Fruit fly (Drosophila melanogaster) whole organism, adult: Measurements from ENCODE around the gene CG9609.

ENCODE experiments used
- CG11617 ChIP-seq: fragments of 200-800 bp; sonication (Bioruptor generic); optimal IDR thresholded peaks from 2 replicates; lab custom pipeline; 2017; ENCODE audit warnings: mild to moderate bottlenecking, missing biosample characterization, missing genetic modification reagents, missing genetic modification characterization
- CG12768 ChIP-seq: fragments of 200-800 bp; sonication (Bioruptor generic); optimal IDR thresholded peaks from 2 replicates; lab custom pipeline; 2017; ENCODE audit warnings: missing biosample characterization, missing genetic modification characterization, mild to moderate bottlenecking, moderate library complexity, missing genetic modification reagents
- CG14711 ChIP-seq: fragments of 200-800 bp; sonication (Bioruptor generic); optimal IDR thresholded peaks from 2 replicates; lab custom pipeline; 2018; ENCODE audit warnings: missing biosample characterization, mild to moderate bottlenecking, missing genetic modification characterization, moderate library complexity
- CG1620 ChIP-seq: fragments of 200-800 bp; sonication (Bioruptor generic); optimal IDR thresholded peaks from 2 replicates; lab custom pipeline; 2016; ENCODE audit warnings: missing biosample characterization, missing genetic modification characterization
- CG33017 ChIP-seq: fragments of 200-800 bp; sonication (Bioruptor generic); optimal IDR thresholded peaks from 2 replicates; lab custom pipeline; 2018; ENCODE audit warnings: missing biosample characterization, mild to moderate bottlenecking, missing genetic modification characterization, moderate library complexity
- CG5204 ChIP-seq: fragments of 200-800 bp; sonication (Bioruptor generic); optimal IDR thresholded peaks from 2 replicates; lab custom pipeline; 2016; ENCODE audit warnings: missing biosample characterization, missing genetic modification characterization
- CG7045 ChIP-seq: fragments of 200-800 bp; sonication (Bioruptor generic); optimal IDR thresholded peaks from 2 replicates; lab custom pipeline; 2017; ENCODE audit warnings: missing biosample characterization, mild to moderate bottlenecking, missing genetic modification characterization
- CG7101 ChIP-seq: fragments of 200-800 bp; sonication (Bioruptor generic); optimal IDR thresholded peaks from 2 replicates; lab custom pipeline; 2018; ENCODE audit warnings: missing biosample characterization, mild to moderate bottlenecking, missing genetic modification characterization, moderate library complexity
- Clk ChIP-seq: fragments of 200-800 bp; sonication (Bioruptor generic); optimal IDR thresholded peaks from 2 replicates; lab custom pipeline; 2017; ENCODE audit warnings: missing biosample characterization, missing genetic modification characterization
- Crg-1 ChIP-seq: fragments of 200-800 bp; sonication (Bioruptor generic); optimal IDR thresholded peaks from 2 replicates; lab custom pipeline; 2016; ENCODE audit warnings: missing biosample characterization, missing genetic modification characterization
- Hr96 ChIP-seq: fragments of 200-800 bp; sonication (Bioruptor generic); optimal IDR thresholded peaks from 2 replicates; lab custom pipeline; 2016; ENCODE audit warnings: missing biosample characterization, missing genetic modification characterization
- Mnt ChIP-seq: fragments of 200-800 bp; sonication (Bioruptor generic); optimal IDR thresholded peaks from 2 replicates; lab custom pipeline; 2016; ENCODE audit warnings: missing biosample characterization, mild to moderate bottlenecking, missing genetic modification characterization
- bab1 ChIP-seq: fragments of 200-800 bp; sonication (Bioruptor generic); optimal IDR thresholded peaks from 3 replicates; lab custom pipeline; 2019; ENCODE audit warnings: missing biosample characterization, mild to moderate bottlenecking, missing genetic modification characterization, moderate library complexity
- cic ChIP-seq: fragments of 200-800 bp; sonication (Bioruptor generic); optimal IDR thresholded peaks from 2 replicates; lab custom pipeline; 2017; ENCODE audit warnings: missing biosample characterization, mild to moderate bottlenecking, missing genetic modification characterization, moderate library complexity
- cnc ChIP-seq, 2 experiments: fragments of >200 bp; optimal IDR thresholded peaks; 2 replicates each; lab custom pipeline; 2017
- kay ChIP-seq: fragments of 200-800 bp; sonication (Bioruptor generic); peaks from one replicate; lab custom pipeline; 2016; ENCODE audit warnings: missing biosample characterization, missing genetic modification characterization, borderline replicate concordance
- ovo ChIP-seq: fragments of 200-800 bp; sonication (Bioruptor generic); optimal IDR thresholded peaks from 2 replicates; lab custom pipeline; 2016; ENCODE audit warnings: missing biosample characterization, missing genetic modification characterization
- pad ChIP-seq: fragments of 200-800 bp; sonication (Bioruptor generic); optimal IDR thresholded peaks from 3 replicates; lab custom pipeline; 2017; ENCODE audit warnings: missing biosample characterization, missing genetic modification characterization, mild to moderate bottlenecking, moderate library complexity, missing genetic modification reagents
- tj ChIP-seq: fragments of 200-800 bp; sonication (Bioruptor generic); optimal IDR thresholded peaks from 3 replicates; lab custom pipeline; 2017; ENCODE audit warnings: missing biosample characterization, mild to moderate bottlenecking, missing genetic modification characterization, moderate library complexity
- toe ChIP-seq: fragments of 200-800 bp; sonication (Bioruptor generic); optimal IDR thresholded peaks from 2 replicates; lab custom pipeline; 2016; ENCODE audit warnings: missing biosample characterization, missing genetic modification characterization

Gene CG9609

DNA sequence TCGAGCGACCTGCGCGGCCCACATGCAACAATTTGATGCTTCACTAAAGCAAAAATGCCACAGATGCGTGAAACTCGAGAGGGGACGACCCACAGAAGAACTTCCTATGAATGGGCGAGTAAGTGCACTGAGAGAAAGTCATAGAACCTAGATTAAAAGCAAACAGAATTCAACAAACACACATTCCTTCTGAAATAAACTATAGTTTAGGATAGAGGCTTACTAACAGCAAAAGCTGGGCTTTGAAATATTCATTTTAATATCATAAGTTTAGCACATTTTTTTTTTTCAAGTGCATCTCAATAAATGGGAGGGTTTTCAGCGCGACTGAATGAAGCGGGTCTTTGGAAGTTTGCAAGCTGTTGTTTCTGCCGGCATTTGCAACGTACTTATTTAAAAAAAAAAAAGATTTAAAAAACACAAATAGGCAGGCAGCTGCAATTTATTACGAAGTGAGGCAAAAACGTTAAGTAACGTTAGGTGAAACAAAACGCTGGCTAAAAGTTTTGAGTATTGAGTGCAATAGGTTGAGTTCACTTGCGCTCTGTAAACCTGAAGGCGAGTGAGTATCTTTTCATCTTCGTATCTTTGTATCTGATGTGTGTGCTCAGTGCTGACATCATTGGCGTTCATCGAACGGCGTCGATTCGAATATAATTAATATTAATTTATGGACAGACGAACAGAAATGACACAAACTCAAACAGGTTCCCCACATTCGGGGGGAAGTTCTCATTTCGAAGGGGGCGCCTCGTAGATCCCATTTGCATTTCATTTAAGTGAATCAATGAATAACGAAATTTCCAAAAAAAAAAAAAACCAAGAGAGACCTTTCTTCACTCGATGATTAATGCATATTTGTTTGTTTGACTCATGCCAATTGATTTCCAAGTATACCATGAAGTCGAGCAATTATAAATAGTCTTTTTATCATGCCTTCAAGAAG is 13.7 kb downstream of the CG9609 start:
- TF ChIP-seq Crg-1 (GFP tag; lab: Kevin White, UChicago) (no peak), CG14711 (tag; lab: Kevin White, UChicago) (peak; percentile 9)

dm6 chrX:16768770-16769169 is 18.0 kb downstream of the CG9609 start:
- TF ChIP-seq ovo: no peak
- no peak for TF ChIP-seq cic (GFP tag; lab: Kevin White, UChicago)
- no peak for TF ChIP-seq CG7045 (GFP tag; lab: Kevin White, UChicago)
- no peak for TF ChIP-seq Clk (GFP tag; lab: Kevin White, UChicago)
- TF ChIP-seq toe: no peak

dm6 chrX:16766868-16767431 is 19.9 kb downstream of the CG9609 start:
- TF ChIP-seq CG7045 (GFP tag; lab: Kevin White, UChicago): no peak
- no peak for TF ChIP-seq CG7101 (tag; lab: Kevin White, UChicago)
- TF ChIP-seq toe: no peak
- no peak for TF ChIP-seq CG1620 (GFP tag; lab: Kevin White, UChicago)
- TF ChIP-seq pad (GFP tag; lab: Kevin White, UChicago): no peak

- TF ChIP-seq pad (GFP tag; lab: Kevin White, UChicago): no peak
- TF ChIP-seq cic (GFP tag; lab: Kevin White, UChicago): no peak
- TF ChIP-seq CG5204 (GFP tag; lab: Kevin White, UChicago): no peak
- TF ChIP-seq kay: no peak
- TF ChIP-seq CG7045 (GFP tag; lab: Kevin White, UChicago): no peak
- no peak for TF ChIP-seq Mnt (GFP tag; lab: Kevin White, UChicago)
- no peak for TF ChIP-seq CG11617
- no peak for TF ChIP-seq cnc (optimal IDR thresholded peaks at IDR 0.05; lab: Kevin White, UChicago)
- TF ChIP-seq Clk (GFP tag; lab: Kevin White, UChicago): no peak
Observed at dm6 chrX:16765809-16766208, 21.0 kb downstream of the CG9609 start.

DNA sequence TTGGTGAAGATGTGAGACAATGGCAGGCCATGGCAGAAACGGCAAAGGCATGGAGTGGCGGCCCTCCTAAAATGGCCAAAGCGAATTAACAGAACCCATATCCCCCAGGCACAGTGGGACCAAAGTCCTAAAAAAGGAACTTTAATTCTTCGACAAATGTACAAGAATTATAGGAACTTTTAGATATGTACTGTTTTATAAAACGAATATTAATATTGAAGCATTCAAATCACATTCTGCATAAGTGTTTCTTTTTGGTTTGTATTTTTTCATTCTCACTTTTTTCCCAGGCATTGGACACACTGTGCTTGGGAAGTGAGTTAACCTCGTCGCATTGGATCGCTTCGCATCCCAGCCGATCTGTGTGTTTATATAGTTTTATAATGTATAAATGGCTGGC is 21.9 kb downstream of the CG9609 start:
- TF ChIP-seq CG1620 (GFP tag; lab: Kevin White, UChicago) (no peak), Crg-1 (GFP tag; lab: Kevin White, UChicago) (no peak), CG33017 (tag; lab: Kevin White, UChicago) (no peak), CG12768 (GFP tag; lab: Kevin White, UChicago) (no peak), CG7045 (GFP tag; lab: Kevin White, UChicago) (no peak), toe (no peak), kay (no peak), pad (GFP tag; lab: Kevin White, UChicago) (no peak), cic (GFP tag; lab: Kevin White, UChicago) (no peak), CG11617 (no peak), CG14711 (tag; lab: Kevin White, UChicago) (no peak), cnc (optimal IDR thresholded peaks at IDR 0.05; lab: Kevin White, UChicago) (no peak), tj (no peak), Clk (GFP tag; lab: Kevin White, UChicago) (no peak), CG7101 (tag; lab: Kevin White, UChicago) (no peak), Mnt (GFP tag; lab: Kevin White, UChicago) (no peak), CG5204 (GFP tag; lab: Kevin White, UChicago) (no peak), bab1 (GFP tag; lab: Kevin White, UChicago) (no peak), ovo (no peak)

DNA sequence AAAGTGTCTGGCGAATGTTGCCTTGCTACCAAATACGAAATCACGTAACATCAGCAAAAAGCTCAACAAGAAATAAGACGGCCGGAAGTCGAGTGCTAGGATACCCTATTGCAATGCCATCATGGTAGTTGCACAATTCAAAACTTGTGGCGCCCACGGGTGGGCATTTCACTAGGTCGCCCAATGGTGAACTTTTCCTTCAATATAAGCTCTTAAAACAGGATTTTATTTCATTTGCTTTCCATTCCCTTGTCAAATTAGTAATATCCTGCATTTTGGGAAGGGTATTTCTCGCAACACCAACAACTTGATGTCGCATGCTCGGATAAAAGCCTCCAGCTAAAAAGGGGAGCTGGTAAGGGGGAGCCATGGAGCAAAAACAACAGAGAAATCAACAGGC is 25.3 kb downstream of the CG9609 start:
- TF ChIP-seq CG11617: no peak
- no peak for TF ChIP-seq CG7045 (GFP tag; lab: Kevin White, UChicago)
- TF ChIP-seq ovo: no peak
- no peak for TF ChIP-seq kay
- TF ChIP-seq pad (GFP tag; lab: Kevin White, UChicago): no peak
- TF ChIP-seq cnc (optimal IDR thresholded peaks at IDR 0.05; lab: Kevin White, UChicago): no peak
- no peak for TF ChIP-seq Clk (GFP tag; lab: Kevin White, UChicago)
- TF ChIP-seq toe: no peak
- no peak for TF ChIP-seq Mnt (GFP tag; lab: Kevin White, UChicago)
- no peak for TF ChIP-seq cic (GFP tag; lab: Kevin White, UChicago)
- TF ChIP-seq CG7101 (tag; lab: Kevin White, UChicago): no peak

DNA sequence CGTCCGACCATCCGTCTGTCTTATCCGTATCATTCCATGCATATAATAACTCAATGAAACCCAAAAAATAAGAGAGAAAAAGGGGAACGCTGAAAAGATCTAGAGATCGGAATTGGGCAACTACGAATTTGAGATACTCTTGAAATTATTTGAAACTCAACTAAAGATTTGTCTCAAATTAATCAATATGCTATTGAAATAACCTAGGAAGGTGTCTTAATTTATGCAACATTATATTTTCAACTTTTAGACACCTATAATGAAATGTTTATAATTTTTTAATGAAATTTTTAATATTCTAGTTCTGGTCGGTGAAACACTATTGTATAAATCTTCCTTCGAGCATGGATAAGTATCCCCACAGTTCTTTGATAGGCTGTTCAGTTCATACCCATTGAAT is 26.3 kb downstream of the CG9609 start:
- TF ChIP-seq bab1 (GFP tag; lab: Kevin White, UChicago) (no peak), Hr96 (GFP tag; lab: Kevin White, UChicago) (no peak), toe (no peak), cic (GFP tag; lab: Kevin White, UChicago) (no peak), CG11617 (no peak), ovo (no peak), pad (GFP tag; lab: Kevin White, UChicago) (no peak), CG7101 (tag; lab: Kevin White, UChicago) (no peak), tj (no peak), CG33017 (tag; lab: Kevin White, UChicago) (no peak), CG14711 (tag; lab: Kevin White, UChicago) (no peak), Mnt (GFP tag; lab: Kevin White, UChicago) (no peak), CG12768 (GFP tag; lab: Kevin White, UChicago) (no peak), CG1620 (GFP tag; lab: Kevin White, UChicago) (no peak), Crg-1 (GFP tag; lab: Kevin White, UChicago) (no peak), cnc (optimal IDR thresholded peaks at IDR 0.05; lab: Kevin White, UChicago) (no peak), kay (no peak), CG7045 (GFP tag; lab: Kevin White, UChicago) (no peak)
